Worm (Caenorhabditis elegans) whole organism, late embryonic: ENCODE results near the gene gem-1.

ENCODE experiments used
- ceh-9 ChIP-seq: sonication (generic microtip); optimal IDR thresholded peaks from 2 replicates; lab custom pipeline; 2016; ENCODE audit warnings: mild to moderate bottlenecking, missing genetic modification characterization, inconsistent platforms, missing compliant biosample characterization
- pha-4 ChIP-seq: fragments of 150-350 bp; optimal IDR thresholded peaks from 2 replicates; lab custom pipeline; 2018; ENCODE audit warnings: missing biosample characterization, missing genetic modification reagents, missing genetic modification characterization
- pqm-1 ChIP-seq: sonication (generic microtip); optimal IDR thresholded peaks from 2 replicates; lab custom pipeline; 2016; ENCODE audit warnings: missing genetic modification characterization, missing compliant biosample characterization

DNA sequence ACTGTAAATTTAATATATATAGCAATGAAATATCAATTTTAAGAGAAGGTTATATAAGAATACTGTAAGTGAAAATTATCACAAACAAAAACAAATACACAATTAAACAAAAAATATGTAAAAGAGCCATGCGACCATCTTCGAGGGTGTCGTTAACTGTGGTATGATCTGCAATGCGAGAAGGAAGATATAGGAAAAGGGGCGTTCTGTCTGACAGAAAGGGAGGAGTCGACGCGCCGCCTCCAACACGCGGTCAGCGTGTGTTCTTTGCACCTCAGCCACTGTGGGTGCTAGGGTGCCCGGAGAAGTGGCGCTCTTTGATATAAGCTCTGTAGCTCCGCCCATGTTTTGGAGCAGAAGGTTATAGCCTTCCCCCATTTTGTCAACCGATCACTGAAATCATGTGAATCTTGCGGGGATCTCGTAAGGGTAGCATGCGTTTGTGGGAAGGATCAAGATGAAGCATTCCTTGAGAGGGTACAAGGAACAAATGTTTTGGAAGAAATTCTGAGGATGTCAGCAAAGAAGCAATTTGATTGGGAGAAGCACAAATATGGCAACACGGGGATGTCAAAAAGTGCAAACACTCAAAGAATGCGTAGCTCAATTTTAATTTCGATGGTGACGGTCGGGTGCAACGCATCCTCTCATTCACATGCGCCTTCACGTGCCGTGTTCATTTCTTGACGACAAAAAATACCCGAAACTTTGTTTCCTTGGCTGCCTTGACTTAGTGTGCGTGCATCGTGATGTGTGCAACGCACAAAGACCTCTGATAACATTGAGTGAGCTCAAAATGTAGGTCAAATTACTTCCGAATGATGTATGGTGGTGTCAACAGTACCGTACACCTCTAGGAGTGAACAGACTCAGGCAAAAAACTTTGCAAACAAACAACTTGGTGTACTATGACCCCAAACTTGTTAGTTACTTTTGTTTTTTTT lies 25.7 kb downstream of the gem-1 start, which contains the start of gene mxl-3:
- TF ChIP-seq pha-4 (no peak), pqm-1 (tag; lab: Kevin White, UChicago) (no peak), ceh-9 (tag; lab: Kevin White, UChicago) (no peak)
